Fruit fly (Drosophila melanogaster) whole organism, embryonic: ENCODE measurements around the gene CG11085.

Source experiments
- Atf6 ChIP-seq: fragments of 200-800 bp; sonication (Bioruptor generic); IDR thresholded peaks from 2 replicates; pipeline ENCODE4 v1.3.6; 2022; ENCODE audit warnings: missing biosample characterization, missing genetic modification characterization
- B-H2 ChIP-seq: fragments of 200-800 bp; sonication (Bioruptor generic); optimal IDR thresholded peaks from 2 replicates; lab custom pipeline; 2018; ENCODE audit warnings: missing biosample characterization, mild to moderate bottlenecking, missing genetic modification characterization
- CG10431 ChIP-seq: fragments of 200-800 bp; sonication (Bioruptor generic); optimal IDR thresholded peaks from 3 replicates; lab custom pipeline; 2018; ENCODE audit warnings: missing biosample characterization, mild to moderate bottlenecking, missing genetic modification characterization
- CG12071 ChIP-seq: fragments of 200-800 bp; sonication (Bioruptor generic); optimal IDR thresholded peaks from 3 replicates; lab custom pipeline; 2018; ENCODE audit warnings: missing biosample characterization, mild to moderate bottlenecking, missing genetic modification characterization
- CG13296 ChIP-seq: fragments of 200-800 bp; sonication (Bioruptor generic); optimal IDR thresholded peaks from 3 replicates; lab custom pipeline; 2018; ENCODE audit warnings: missing biosample characterization, mild to moderate bottlenecking, missing genetic modification characterization
- CG13894 ChIP-seq: fragments of 200-800 bp; sonication (Bioruptor generic); optimal IDR thresholded peaks from 3 replicates; lab custom pipeline; 2018; ENCODE audit warnings: missing biosample characterization, mild to moderate bottlenecking, missing genetic modification characterization, moderate library complexity
- CG14014 ChIP-seq: fragments of 200-800 bp; sonication (Bioruptor generic); IDR thresholded peaks from 2 replicates; pipeline ENCODE4 v1.3.6; 2022; ENCODE audit warnings: missing biosample characterization, missing genetic modification characterization
- CG32532 ChIP-seq: fragments of 200-800 bp; sonication (Bioruptor generic); IDR thresholded peaks from 2 replicates; pipeline ENCODE4 v1.3.6; 2022; ENCODE audit warnings: missing biosample characterization, missing genetic modification characterization
- CG34224 ChIP-seq: fragments of 200-800 bp; sonication (Bioruptor generic); IDR thresholded peaks from 3 replicates; pipeline ENCODE4 v1.3.6; 2022; ENCODE audit warnings: missing biosample characterization, missing genetic modification characterization; ENCODE audit not compliant: partially characterized antibody
- CG34376 ChIP-seq: fragments of 200-800 bp; sonication (Bioruptor generic); optimal IDR thresholded peaks from 2 replicates; lab custom pipeline; 2018; ENCODE audit warnings: missing biosample characterization, mild to moderate bottlenecking, missing genetic modification characterization
- CG4820 ChIP-seq: fragments of 200-800 bp; sonication (Bioruptor generic); optimal IDR thresholded peaks from 3 replicates; lab custom pipeline; 2016; ENCODE audit warnings: missing biosample characterization, missing genetic modification characterization
- CG6175 ChIP-seq: fragments of 200-800 bp; sonication (Bioruptor generic); IDR thresholded peaks from 3 replicates; pipeline ENCODE4 v1.3.6; 2022; ENCODE audit warnings: missing biosample characterization, missing genetic modification characterization
- CG8290 ChIP-seq, 3 experiments: fragments of 200-800 bp; sonication (Bioruptor generic); optimal IDR thresholded peaks; 2 replicates each; lab custom pipeline; 2016 to 2019; ENCODE audit warnings: missing biosample characterization in 3 of 3, missing genetic modification characterization in 3 of 3, mild to moderate bottlenecking in 2 of 3, moderate library complexity in 1 of 3
- CrebB ChIP-seq: fragments of 200-800 bp; sonication (Bioruptor generic); optimal IDR thresholded peaks from 3 replicates; lab custom pipeline; 2018; ENCODE audit warnings: missing biosample characterization, mild to moderate bottlenecking, missing genetic modification characterization
- Eip74EF ChIP-seq, 2 experiments: fragments of 200-800 bp in 1 of 2; fragments of >200 bp in 1 of 2; sonication (Bioruptor generic) in 1 of 2; optimal IDR thresholded peaks; 2 replicates each; lab custom pipeline; 2017 to 2019; ENCODE audit warnings: missing biosample characterization in 2 of 2, missing genetic modification characterization in 2 of 2, mild to moderate bottlenecking in 1 of 2, moderate library complexity in 1 of 2
- Fer1 ChIP-seq: fragments of 200-800 bp; sonication (Bioruptor generic); optimal IDR thresholded peaks from 2 replicates; lab custom pipeline; 2017; ENCODE audit warnings: missing biosample characterization, mild to moderate bottlenecking, missing genetic modification characterization
- Fer3 ChIP-seq: fragments of 200-800 bp; sonication (Bioruptor generic); optimal IDR thresholded peaks from 2 replicates; lab custom pipeline; 2018; ENCODE audit warnings: missing biosample characterization, mild to moderate bottlenecking, missing genetic modification characterization, moderate library complexity
- H15 ChIP-seq: fragments of 200-800 bp; sonication (Bioruptor generic); IDR thresholded peaks from 3 replicates; pipeline ENCODE4 v1.3.6; 2022; ENCODE audit warnings: missing biosample characterization, missing genetic modification characterization
- Lpt ChIP-seq: fragments of >200 bp; optimal IDR thresholded peaks from 2 replicates; lab custom pipeline; 2018; ENCODE audit warnings: missing biosample characterization, missing genetic modification characterization
- Myb ChIP-seq: fragments of 200-800 bp; sonication (Bioruptor generic); optimal IDR thresholded peaks from 2 replicates; lab custom pipeline; 2016; ENCODE audit warnings: missing biosample characterization, missing genetic modification characterization
- NK7.1 ChIP-seq: fragments of 200-800 bp; sonication (Bioruptor generic); optimal IDR thresholded peaks from 3 replicates; lab custom pipeline; 2016; ENCODE audit warnings: missing biosample characterization, missing genetic modification characterization
- Ravus ChIP-seq: fragments of 200-800 bp; sonication (Bioruptor generic); IDR thresholded peaks from 2 replicates; pipeline ENCODE4 v1.3.6; 2022; ENCODE audit warnings: missing biosample characterization, missing genetic modification characterization
- Rfx ChIP-seq: fragments of 200-800 bp; sonication (Bioruptor generic); IDR thresholded peaks from 2 replicates; pipeline ENCODE4 v1.3.6; 2022; ENCODE audit warnings: missing biosample characterization, missing genetic modification characterization
- Spps ChIP-seq: fragments of 200-800 bp; sonication (Bioruptor generic); optimal IDR thresholded peaks from 2 replicates; lab custom pipeline; 2018; ENCODE audit warnings: missing biosample characterization, mild to moderate bottlenecking, missing genetic modification characterization
- chif ChIP-seq, 2 experiments: fragments of 200-800 bp; sonication (Bioruptor generic); optimal IDR thresholded peaks; 3 replicates each; lab custom pipeline; 2016; ENCODE audit warnings: missing biosample characterization in 2 of 2, missing genetic modification characterization in 2 of 2
- chm ChIP-seq: fragments of 200-800 bp; sonication (Bioruptor generic); IDR thresholded peaks from 2 replicates; pipeline ENCODE4 v1.3.6; 2022; ENCODE audit warnings: missing biosample characterization, missing genetic modification characterization
- emc ChIP-seq: fragments of 200-800 bp; sonication (Bioruptor generic); optimal IDR thresholded peaks from 2 replicates; lab custom pipeline; 2016; ENCODE audit warnings: missing biosample characterization, missing genetic modification characterization
- fd3F ChIP-seq: fragments of 200-800 bp; sonication (Bioruptor generic); optimal IDR thresholded peaks from 2 replicates; lab custom pipeline; 2018; ENCODE audit warnings: missing biosample characterization, mild to moderate bottlenecking, missing genetic modification characterization, moderate library complexity
- gsb-n ChIP-seq: fragments of 200-800 bp; sonication (Bioruptor generic); optimal IDR thresholded peaks from 3 replicates; lab custom pipeline; 2018; ENCODE audit warnings: missing biosample characterization, mild to moderate bottlenecking, missing genetic modification characterization
- her ChIP-seq: fragments of 200-800 bp; sonication (Bioruptor generic); optimal IDR thresholded peaks from 2 replicates; lab custom pipeline; 2016; ENCODE audit warnings: missing biosample characterization, missing genetic modification characterization
- lmd ChIP-seq: fragments of 200-800 bp; sonication (Bioruptor generic); IDR thresholded peaks from 2 replicates; pipeline ENCODE4 v1.3.6; 2022; ENCODE audit warnings: missing biosample characterization, missing genetic modification characterization
- mirr ChIP-seq: fragments of 200-800 bp; sonication (Bioruptor generic); optimal IDR thresholded peaks from 3 replicates; lab custom pipeline; 2018; ENCODE audit warnings: missing biosample characterization, mild to moderate bottlenecking, missing genetic modification characterization
- pfk ChIP-seq: fragments of 200-800 bp; sonication (Bioruptor generic); optimal IDR thresholded peaks from 2 replicates; lab custom pipeline; 2018; ENCODE audit warnings: missing biosample characterization, mild to moderate bottlenecking, missing genetic modification characterization, moderate library complexity
- schlank ChIP-seq: fragments of 200-800 bp; sonication (Bioruptor generic); optimal IDR thresholded peaks from 2 replicates; lab custom pipeline; 2018; ENCODE audit warnings: missing biosample characterization, mild to moderate bottlenecking, missing genetic modification characterization
- sd ChIP-seq: fragments of 200-800 bp; sonication (Bioruptor generic); optimal IDR thresholded peaks from 3 replicates; lab custom pipeline; 2018; ENCODE audit warnings: missing biosample characterization, mild to moderate bottlenecking, missing genetic modification characterization, moderate library complexity
- sna ChIP-seq: fragments of 200-800 bp; sonication (Bioruptor generic); IDR thresholded peaks from 2 replicates; pipeline ENCODE4 v1.3.6; 2022; ENCODE audit warnings: missing biosample characterization, missing genetic modification characterization; ENCODE audit not compliant: partially characterized antibody
- sob ChIP-seq: fragments of 200-800 bp; sonication (Bioruptor generic); IDR thresholded peaks from 2 replicates; pipeline ENCODE4 v1.3.6; 2022; ENCODE audit warnings: missing biosample characterization, missing genetic modification characterization
- wek ChIP-seq: fragments of 200-800 bp; sonication (Bioruptor generic); optimal IDR thresholded peaks from 3 replicates; lab custom pipeline; 2018; ENCODE audit warnings: missing biosample characterization, mild to moderate bottlenecking, missing genetic modification characterization, moderate library complexity

CG11085 gene

DNA sequence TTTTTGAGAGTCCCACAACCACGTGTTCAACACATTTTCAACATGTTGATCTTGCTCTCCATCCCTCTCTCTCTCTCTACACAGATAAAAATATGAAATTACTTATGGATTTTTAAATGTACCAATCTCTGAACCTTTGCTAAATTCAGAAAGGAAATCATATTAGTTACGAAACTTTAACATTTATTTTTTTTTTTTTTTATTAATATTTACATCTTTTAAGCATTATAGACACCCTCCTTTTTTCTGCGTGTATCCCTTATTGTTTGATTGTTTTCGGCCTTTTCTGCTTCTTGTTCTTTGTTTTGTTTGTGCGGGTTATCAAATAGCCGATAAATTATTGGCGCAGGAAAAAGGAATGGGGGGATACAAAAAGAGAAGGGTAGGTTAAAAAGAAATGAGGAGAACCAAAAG lies 50.4 kb downstream of the CG11085 start (continued):
- TF ChIP-seq CG4820 (GFP tag; lab: Kevin White, UChicago), result peak; percentile 94
- no peak for TF ChIP-seq Lpt (GFP tag; lab: Kevin White, UChicago)
- TF ChIP-seq Spps (tag; lab: Kevin White, UChicago), result peak; percentile 97
- no peak for TF ChIP-seq sna (GFP tag; lab: Robert Waterston, UW)
- TF ChIP-seq lmd, result peak; percentile 96
- TF ChIP-seq CG6175 (GFP tag; lab: Robert Waterston, UW), result peak; percentile 92
- TF ChIP-seq H15, result peak; percentile 90
- TF ChIP-seq emc (GFP tag; lab: Kevin White, UChicago), result peak; percentile 76
- TF ChIP-seq chm (GFP tag; lab: Robert Waterston, UW), result peak; percentile 94
- peak; percentile 93 for TF ChIP-seq CG10431 (GFP tag; lab: Kevin White, UChicago)
- peak; percentile 87 for TF ChIP-seq Ravus (GFP tag; lab: Robert Waterston, UW)

- peak; percentile 53 for TF ChIP-seq Atf6 (GFP tag; lab: Robert Waterston, UW)
- TF ChIP-seq sd (tag; lab: Kevin White, UChicago), result peak; percentile 38
- TF ChIP-seq Eip74EF (GFP tag; optimal IDR thresholded peaks at IDR 0.05; lab: Kevin White, UChicago), result no peak
- no peak for TF ChIP-seq her (GFP tag; lab: Kevin White, UChicago)
- TF ChIP-seq Fer3, result peak; percentile 30
- TF ChIP-seq CG13894 (tag; lab: Kevin White, UChicago), result peak; percentile 44
- TF ChIP-seq CG12071, result peak; percentile 38
- peak; percentile 54 for TF ChIP-seq schlank (tag; lab: Kevin White, UChicago)
- TF ChIP-seq CG34224 (GFP tag; lab: Robert Waterston, UW), result peak; percentile 29; the same call in 1 of the 3 replicates
- TF ChIP-seq CG34376 (GFP tag; lab: Kevin White, UChicago), result peak; percentile 6
- peak; percentile 12 for TF ChIP-seq B-H2 (GFP tag; lab: Kevin White, UChicago)
- peak; percentile 13 for TF ChIP-seq Fer1 (GFP tag; lab: Kevin White, UChicago)
- TF ChIP-seq gsb-n, result no peak
- TF ChIP-seq Rfx (GFP tag; lab: Robert Waterston, UW), result peak; percentile 35; the same call in 1 of the 2 replicates
- TF ChIP-seq sob (GFP tag; lab: Robert Waterston, UW), result peak; percentile 10; the same call in 1 of the 2 replicates
- TF ChIP-seq CrebB (tag; lab: Kevin White, UChicago), result peak; percentile 49
- peak; percentile 54; the same call in 1 of the 2 replicates for TF ChIP-seq CG14014 (GFP tag; lab: Robert Waterston, UW)
- TF ChIP-seq wek (GFP tag; lab: Kevin White, UChicago), result peak; percentile 8
- peak; percentile 31 for TF ChIP-seq CG13296 (GFP tag; lab: Kevin White, UChicago)
- TF ChIP-seq NK7.1 (GFP tag; lab: Kevin White, UChicago), result no peak
- TF ChIP-seq pfk (GFP tag; lab: Kevin White, UChicago), result peak; percentile 8
- TF ChIP-seq Myb (GFP tag; lab: Kevin White, UChicago), result no peak
- no peak for TF ChIP-seq CG8290 (GFP tag; optimal IDR thresholded peaks at IDR 0.05; lab: Kevin White, UChicago)
- TF ChIP-seq CG8290 (tag; optimal IDR thresholded peaks at IDR 0.05; lab: Kevin White, UChicago), result peak in 1 of 2 experiments; percentile 78
- TF ChIP-seq CG32532, result no peak
- peak; percentile 57 for TF ChIP-seq mirr (GFP tag; lab: Kevin White, UChicago)
- TF ChIP-seq chif (GFP tag; optimal IDR thresholded peaks at IDR 0.05; lab: Kevin White, UChicago), result no peak
- peak; percentile 2 for TF ChIP-seq fd3F
These were observed 50.9 kb downstream of the CG11085 start for dm6 chrX:12667008-12667407.
